Worm (Caenorhabditis elegans) whole organism, L2 larva: ENCODE results near the gene F19B6.1.

Source experiments
- F13H6.1 ChIP-seq: sonication (generic microtip); optimal IDR thresholded peaks from 2 replicates; lab custom pipeline; 2016; ENCODE audit warnings: missing genetic modification characterization, missing compliant biosample characterization
- Y55F3AM.14 ChIP-seq: fragments of 200-800 bp; sonication (Bioruptor generic); optimal IDR thresholded peaks from 2 replicates; lab custom pipeline; 2018; ENCODE audit warnings: mild to moderate bottlenecking, missing genetic modification characterization, missing compliant biosample characterization
- ama-1 ChIP-seq: fragments of 150-350 bp; optimal IDR thresholded peaks from 2 replicates; lab custom pipeline; 2018; ENCODE audit warnings: inconsistent platforms
- ceh-16 ChIP-seq: fragments of 150-350 bp; optimal IDR thresholded peaks from 2 replicates; lab custom pipeline; 2014; ENCODE audit warnings: missing biosample characterization, missing genetic modification characterization
- ceh-82 ChIP-seq: fragments of 150-350 bp; optimal IDR thresholded peaks from 2 replicates; lab custom pipeline; 2014; ENCODE audit warnings: missing biosample characterization, missing genetic modification characterization
- dmd-4 ChIP-seq: sonication (generic microtip); optimal IDR thresholded peaks from 2 replicates; lab custom pipeline; 2017; ENCODE audit warnings: missing biosample characterization, missing genetic modification characterization
- lin-39 ChIP-seq: fragments of 150-350 bp; optimal IDR thresholded peaks from 2 replicates; lab custom pipeline; 2014; ENCODE audit warnings: missing biosample characterization, missing genetic modification reagents, missing genetic modification characterization
- lsy-2 ChIP-seq, 2 experiments: fragments of 150-350 bp in 1 of 2; sonication (generic microtip) in 1 of 2; optimal IDR thresholded peaks; 2 replicates each; lab custom pipeline; 2014 to 2017; ENCODE audit warnings: missing biosample characterization in 2 of 2, missing genetic modification characterization in 2 of 2
- mbf-1 ChIP-seq: sonication (generic microtip); optimal IDR thresholded peaks from 2 replicates; lab custom pipeline; 2017; ENCODE audit warnings: missing biosample characterization, missing genetic modification characterization
- mdl-1 ChIP-seq, 2 experiments: fragments of 150-350 bp in 1 of 2; sonication (generic microtip) in 1 of 2; optimal IDR thresholded peaks; 2 replicates each; lab custom pipeline; 2017; ENCODE audit warnings: missing biosample characterization in 2 of 2, missing genetic modification characterization in 2 of 2
- nhr-237 ChIP-seq: fragments of 150-350 bp; optimal IDR thresholded peaks from 2 replicates; lab custom pipeline; 2014; ENCODE audit warnings: missing biosample characterization, missing genetic modification characterization

DNA sequence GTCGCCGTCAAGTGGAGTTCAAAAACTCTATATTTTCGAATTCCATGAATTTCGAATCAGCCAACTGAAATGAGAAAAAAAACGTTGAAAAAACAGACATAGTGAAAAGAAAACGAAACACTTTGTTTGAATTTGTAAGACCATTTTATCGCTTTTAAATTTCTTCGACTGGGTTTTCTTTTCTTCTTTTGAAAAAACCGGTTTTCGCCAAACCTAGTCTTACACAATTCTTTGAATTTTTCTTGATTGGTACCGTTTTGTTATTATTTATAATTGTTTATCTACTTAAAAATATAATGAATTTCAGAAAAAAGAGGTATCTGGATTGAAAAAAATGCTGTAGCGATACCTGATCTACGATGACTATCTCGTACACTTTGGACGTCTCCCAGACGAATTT is 13.8 kb upstream of the F19B6.1 start, which contains the start of gene best-22:
- TF ChIP-seq ama-1 (no peak), Y55F3AM.14 (GFP tag; lab: Kevin White, UChicago) (no peak), dmd-4 (tag; lab: Kevin White, UChicago) (no peak), ceh-82 (no peak), lsy-2 (tag; optimal IDR thresholded peaks at IDR 0.05; lab: Kevin White, UChicago) (no peak), F13H6.1 (no peak), lin-39 (tag; lab: Kevin White, UChicago) (no peak), ceh-16 (tag; lab: Kevin White, UChicago) (no peak), mdl-1 (tag; optimal IDR thresholded peaks at IDR 0.05; lab: Kevin White, UChicago) (no peak), nhr-237 (no peak), mbf-1 (tag; lab: Kevin White, UChicago) (no peak)
